Fruit fly (Drosophila melanogaster) whole organism, adult: ENCODE data around the gene Ir84a.

Experiments
- Clk ChIP-seq: fragments of 200-800 bp; sonication (Bioruptor generic); optimal IDR thresholded peaks from 2 replicates; lab custom pipeline; 2017; ENCODE audit warnings: missing biosample characterization, missing genetic modification characterization
- Hr96 ChIP-seq: fragments of 200-800 bp; sonication (Bioruptor generic); optimal IDR thresholded peaks from 2 replicates; lab custom pipeline; 2016; ENCODE audit warnings: missing biosample characterization, missing genetic modification characterization
- Mnt ChIP-seq: fragments of 200-800 bp; sonication (Bioruptor generic); optimal IDR thresholded peaks from 2 replicates; lab custom pipeline; 2016; ENCODE audit warnings: missing biosample characterization, mild to moderate bottlenecking, missing genetic modification characterization

DNA sequence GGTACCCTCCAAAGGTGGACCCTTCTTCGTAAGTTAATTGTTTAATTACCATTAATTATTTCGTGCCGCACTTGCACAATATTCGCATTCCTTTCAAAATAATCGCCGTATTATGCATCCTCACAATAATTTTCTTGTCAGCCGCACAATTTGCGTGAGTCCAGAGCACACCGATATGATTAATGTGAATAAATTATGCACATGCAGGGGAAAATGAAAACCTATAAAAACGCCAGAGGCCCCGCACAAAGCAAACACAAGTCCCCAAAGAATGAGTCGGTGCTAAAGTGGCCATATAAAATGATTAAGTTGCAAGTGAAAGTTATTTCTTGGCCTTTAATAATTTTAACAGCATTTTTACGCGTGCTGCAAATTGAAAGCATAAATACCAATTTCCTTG lies at the start of gene Ir84a:
- no peak for TF ChIP-seq Clk
- no peak for TF ChIP-seq Mnt
- TF ChIP-seq Hr96: no peak
